Worm (Caenorhabditis elegans) whole organism, L2 larva: ENCODE data around the gene K03B4.4.

Experiments used
- nhr-11 ChIP-seq: fragments of 150-350 bp; optimal IDR thresholded peaks from 2 replicates; lab custom pipeline; 2014; ENCODE audit warnings: missing biosample characterization, missing genetic modification characterization
- nhr-12 ChIP-seq: fragments of 150-350 bp; optimal IDR thresholded peaks from 2 replicates; lab custom pipeline; 2014; ENCODE audit warnings: missing biosample characterization, missing genetic modification characterization
- snpc-4 ChIP-seq: fragments of 150-350 bp; optimal IDR thresholded peaks from 2 replicates; lab custom pipeline; 2014; ENCODE audit warnings: missing biosample characterization, missing genetic modification characterization
- unc-39 ChIP-seq: fragments of 150-350 bp; optimal IDR thresholded peaks from 2 replicates; lab custom pipeline; 2014; ENCODE audit warnings: missing biosample characterization, missing genetic modification characterization
- unc-55 ChIP-seq: fragments of 150-350 bp; sonication (generic microtip); optimal IDR thresholded peaks from 3 replicates; lab custom pipeline; 2014; ENCODE audit warnings: missing biosample characterization, missing genetic modification reagents, missing genetic modification characterization

DNA sequence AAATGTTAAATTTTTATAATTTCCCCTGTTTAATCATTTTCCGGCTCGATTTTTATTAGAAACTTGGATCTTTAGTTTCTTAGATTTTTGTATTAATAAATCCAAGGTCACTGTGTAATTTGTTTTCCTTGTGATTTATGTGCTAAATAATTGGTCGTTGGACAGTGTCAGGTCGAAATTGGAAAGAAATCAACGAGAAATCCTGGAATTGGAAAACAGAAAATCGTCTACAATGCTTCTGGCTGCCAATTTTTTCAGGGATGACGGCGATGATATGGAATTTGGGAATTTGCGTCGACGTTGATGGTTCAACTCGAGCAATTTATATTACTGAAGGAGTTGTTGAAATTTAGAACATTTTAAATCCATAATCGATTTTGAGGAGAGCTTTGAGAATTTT lies 52.8 kb downstream of the K03B4.4 start:
- TF ChIP-seq unc-39 = no peak
- no peak for TF ChIP-seq nhr-11 (tag; lab: Kevin White, UChicago)
- no peak for TF ChIP-seq snpc-4 (tag; lab: Kevin White, UChicago)
- no peak for TF ChIP-seq nhr-12 (tag; lab: Kevin White, UChicago)
- no peak for TF ChIP-seq unc-55 (GFP tag; lab: Kevin White, UChicago)
